Worm (Caenorhabditis elegans): ENCODE results near the gene stc-1.
A peak's percentile ranks its signal among the peaks of the same experiment; 100 is the strongest.

Gene stc-1

ce11 chrII:8569038-8569977, 3.4 kb upstream of the stc-1 start, which contains the start of the genes col-38 and rpl-5 (continued):
- no peak for TF ChIP-seq ama-1 (optimal IDR thresholded peaks at IDR 0.05)
- peak in 1 of 2 experiments; percentile 26 for TF ChIP-seq ama-1 (GFP tag; optimal IDR thresholded peaks at IDR 0.05)
- peak; percentile 62 for TF ChIP-seq hmg-1.2 (GFP tag; IDR thresholded peaks at IDR 0.05)
- TF ChIP-seq ZK185.1 (tag; optimal IDR thresholded peaks at IDR 0.05; ENCODE audit: poor library complexity, severe bottlenecking) = peak; percentile 58
- TF ChIP-seq pha-4 (tag; optimal IDR thresholded peaks at IDR 0.05) = peak; percentile 57
- TF ChIP-seq lin-54 (GFP tag; optimal IDR thresholded peaks at IDR 0.05) = peak; percentile 98
- TF ChIP-seq dpl-1 (GFP tag; optimal IDR thresholded peaks at IDR 0.05) = peak; percentile 87
- peak; percentile 83 for TF ChIP-seq pbrm-1 (GFP tag; IDR thresholded peaks at IDR 0.05)
- 0 out of 2 replicates have a peak, but pooled peaks have one; percentile 64 for TF ChIP-seq Y95B8A.8 (GFP tag; IDR thresholded peaks at IDR 0.05)
- TF ChIP-seq ztf-28 (GFP tag; IDR thresholded peaks at IDR 0.05) = 0 out of 2 replicates have a peak, but pooled peaks have one; percentile 36
- peak; percentile 79 for TF ChIP-seq snpc-3.4 (tag; optimal IDR thresholded peaks at IDR 0.05)
- no peak for TF ChIP-seq akir-1 (GFP tag; optimal IDR thresholded peaks at IDR 0.05)
- TF ChIP-seq nhr-80 (tag; optimal IDR thresholded peaks at IDR 0.05) = peak; percentile 52
- TF ChIP-seq F39B2.1 (GFP tag; IDR thresholded peaks at IDR 0.05) = no peak
- TF ChIP-seq nfyb-1 (GFP tag; IDR thresholded peaks at IDR 0.05) = 0 out of 2 replicates have a peak, but pooled peaks have one; percentile 59
- TF ChIP-seq egl-18 (GFP tag; IDR thresholded peaks at IDR 0.05) = no peak
- TF ChIP-seq cebp-2 (GFP tag; IDR thresholded peaks at IDR 0.05) = no peak
- peak; percentile 64 for TF ChIP-seq attf-3 (GFP tag; conservative IDR thresholded peaks at IDR 0.05)
- TF ChIP-seq ceh-91 (GFP tag; IDR thresholded peaks at IDR 0.05) = peak; percentile 72
- peak; percentile 64 for TF ChIP-seq tlf-1 (GFP tag; optimal IDR thresholded peaks at IDR 0.05)
- no peak for TF ChIP-seq mxl-1 (tag; optimal IDR thresholded peaks at IDR 0.05)
- peak; percentile 56 for TF ChIP-seq athp-1 (tag; optimal IDR thresholded peaks at IDR 0.05)
- peak; percentile 96 for TF ChIP-seq F23B12.7 (tag; optimal IDR thresholded peaks at IDR 0.05; ENCODE audit: insufficient read depth)
- TF ChIP-seq nhr-90 (tag; optimal IDR thresholded peaks at IDR 0.05) = peak; percentile 31
- TF ChIP-seq attf-5 (GFP tag; optimal IDR thresholded peaks at IDR 0.05) = peak; percentile 94
- TF ChIP-seq snpc-1.3 (tag; optimal IDR thresholded peaks at IDR 0.05; ENCODE audit: insufficient read depth) = peak; percentile 91
- TF ChIP-seq ztf-18 (tag; optimal IDR thresholded peaks at IDR 0.05) = peak; percentile 43
- no peak for TF ChIP-seq F37B4.10 (GFP tag; IDR thresholded peaks at IDR 0.05)
- peak; percentile 65 for TF ChIP-seq madf-8 (GFP tag; conservative IDR thresholded peaks at IDR 0.05)
- peak; percentile 30 for TF ChIP-seq madf-10 (tag; optimal IDR thresholded peaks at IDR 0.05)
- peak; percentile 43 for TF ChIP-seq xnd-1 (tag; optimal IDR thresholded peaks at IDR 0.05)
- TF ChIP-seq rcor-1 (GFP tag; IDR thresholded peaks at IDR 0.05) = peak; percentile 69; the same call in 1 of the 2 replicates
- TF ChIP-seq efl-1 (GFP tag; optimal IDR thresholded peaks at IDR 0.05) = peak; percentile 88
- TF ChIP-seq him-1 (tag; optimal IDR thresholded peaks at IDR 0.05) = peak; percentile 25
- peak; percentile 69 to 83 for TF ChIP-seq let-607 (tag; optimal IDR thresholded peaks at IDR 0.05)
- peak; percentile 80 for TF ChIP-seq madf-6 (GFP tag; IDR thresholded peaks at IDR 0.05)
- TF ChIP-seq F33H1.4 (GFP tag; IDR thresholded peaks at IDR 0.05) = peak; percentile 79
- peak; percentile 69 for TF ChIP-seq snpc-1.1 (tag; optimal IDR thresholded peaks at IDR 0.05; ENCODE audit: insufficient read depth)
- TF ChIP-seq ceh-27 (GFP tag; optimal IDR thresholded peaks at IDR 0.05) = peak; percentile 83
- TF ChIP-seq K12H6.12 (tag; optimal IDR thresholded peaks at IDR 0.05) = peak; percentile 64
- TF ChIP-seq lsy-27 (tag; optimal IDR thresholded peaks at IDR 0.05; ENCODE audit: borderline replicate concordance, insufficient read depth) = no peak
- peak; percentile 81 for TF ChIP-seq ekl-4 (GFP tag; IDR thresholded peaks at IDR 0.05)
- no peak for TF ChIP-seq repo-1 (tag; optimal IDR thresholded peaks at IDR 0.05)
- peak; percentile 65 for TF ChIP-seq B0336.3 (GFP tag; IDR thresholded peaks at IDR 0.05)
- TF ChIP-seq ztf-3 (GFP tag; optimal IDR thresholded peaks at IDR 0.05) = no peak
- TF ChIP-seq ceh-100 (GFP tag; IDR thresholded peaks at IDR 0.05) = peak; percentile 48; the same call in 1 of the 2 replicates

All from whole organism, young adult.